Fruit fly (Drosophila melanogaster) whole organism, embryonic: ENCODE measurements around the gene CG4461.

Source experiments
- Asciz ChIP-seq: fragments of 200-800 bp; sonication (Bioruptor generic); optimal IDR thresholded peaks from 2 replicates; lab custom pipeline; 2017; ENCODE audit warnings: missing biosample characterization, mild to moderate bottlenecking, missing genetic modification characterization, missing genetic modification reagents
- CG10267 ChIP-seq: fragments of 200-800 bp; sonication (Bioruptor generic); optimal IDR thresholded peaks from 2 replicates; lab custom pipeline; 2018; ENCODE audit warnings: missing biosample characterization, mild to moderate bottlenecking, missing genetic modification characterization, moderate library complexity
- CG10431 ChIP-seq: fragments of 200-800 bp; sonication (Bioruptor generic); optimal IDR thresholded peaks from 3 replicates; lab custom pipeline; 2018; ENCODE audit warnings: missing biosample characterization, mild to moderate bottlenecking, missing genetic modification characterization
- CG10979 ChIP-seq: fragments of 200-800 bp; sonication (Bioruptor generic); optimal IDR thresholded peaks from 2 replicates; lab custom pipeline; 2018; ENCODE audit warnings: missing biosample characterization, mild to moderate bottlenecking, missing genetic modification characterization, moderate library complexity
- CG11456 ChIP-seq: fragments of 200-800 bp; sonication (Bioruptor generic); IDR thresholded peaks from 3 replicates; pipeline ENCODE4 v1.3.6; 2022; ENCODE audit warnings: missing biosample characterization, missing genetic modification characterization
- CG12659 ChIP-seq: fragments of 200-800 bp; sonication (Bioruptor generic); optimal IDR thresholded peaks from 3 replicates; lab custom pipeline; 2017; ENCODE audit warnings: mild to moderate bottlenecking, missing biosample characterization, missing genetic modification reagents, missing genetic modification characterization
- CG13123 ChIP-seq: fragments of 200-800 bp; sonication (Bioruptor generic); optimal IDR thresholded peaks from 2 replicates; lab custom pipeline; 2016; ENCODE audit warnings: missing biosample characterization, missing genetic modification characterization
- CG15269 ChIP-seq: fragments of 200-800 bp; sonication (Bioruptor generic); optimal IDR thresholded peaks from 2 replicates; lab custom pipeline; 2018; ENCODE audit warnings: missing biosample characterization, mild to moderate bottlenecking, missing genetic modification characterization, moderate library complexity
- CG15514 ChIP-seq: fragments of 200-800 bp; sonication (Bioruptor generic); optimal IDR thresholded peaks from 3 replicates; lab custom pipeline; 2017; ENCODE audit warnings: missing biosample characterization, missing genetic modification characterization, mild to moderate bottlenecking, moderate library complexity, missing genetic modification reagents
- CG17912 ChIP-seq: fragments of 200-800 bp; sonication (Bioruptor generic); optimal IDR thresholded peaks from 2 replicates; lab custom pipeline; 2018; ENCODE audit warnings: missing biosample characterization, mild to moderate bottlenecking, missing genetic modification characterization
- CG2129 ChIP-seq: fragments of 200-800 bp; sonication (Bioruptor generic); IDR thresholded peaks from 2 replicates; pipeline ENCODE4 v1.3.6; 2022; ENCODE audit warnings: missing biosample characterization, missing genetic modification characterization; ENCODE audit not compliant: partially characterized antibody
- CG2202 ChIP-seq: fragments of 200-800 bp; sonication (Bioruptor generic); optimal IDR thresholded peaks from 2 replicates; lab custom pipeline; 2018; ENCODE audit warnings: missing biosample characterization, mild to moderate bottlenecking, missing genetic modification characterization
- CG5245 ChIP-seq: fragments of 200-800 bp; sonication (Bioruptor generic); optimal IDR thresholded peaks from 3 replicates; lab custom pipeline; 2016; ENCODE audit warnings: missing biosample characterization, missing genetic modification characterization
- CG5953 ChIP-seq: fragments of 200-800 bp; sonication (Bioruptor generic); IDR thresholded peaks from 2 replicates; pipeline ENCODE4 v1.3.6; 2022; ENCODE audit warnings: missing biosample characterization, missing genetic modification characterization
- CG6813 ChIP-seq: fragments of 200-800 bp; sonication (Bioruptor generic); optimal IDR thresholded peaks from 2 replicates; lab custom pipeline; 2017; ENCODE audit warnings: missing biosample characterization, missing genetic modification characterization, mild to moderate bottlenecking, moderate library complexity, missing genetic modification reagents
- CG8290 ChIP-seq, 3 experiments: fragments of 200-800 bp; sonication (Bioruptor generic); optimal IDR thresholded peaks; 2 replicates each; lab custom pipeline; 2016 to 2019; ENCODE audit warnings: missing biosample characterization in 3 of 3, missing genetic modification characterization in 3 of 3, mild to moderate bottlenecking in 2 of 3, moderate library complexity in 1 of 3
- CG9609 ChIP-seq: fragments of 200-800 bp; sonication (Bioruptor generic); optimal IDR thresholded peaks from 3 replicates; lab custom pipeline; 2016; ENCODE audit warnings: missing biosample characterization, missing genetic modification characterization
- Dbx ChIP-seq: fragments of 200-800 bp; sonication (Bioruptor generic); IDR thresholded peaks from 3 replicates; pipeline ENCODE4 v1.3.6; 2022; ENCODE audit warnings: missing biosample characterization, missing genetic modification characterization
- Deaf1 ChIP-seq: fragments of 200-800 bp; optimal IDR thresholded peaks from 3 replicates; lab custom pipeline; 2019; ENCODE audit warnings: missing biosample characterization, mild to moderate bottlenecking, missing genetic modification characterization, moderate library complexity
- Dfd ChIP-seq, 2 experiments: fragments of >200 bp; optimal IDR thresholded peaks; 2 replicates each; lab custom pipeline; 2017; ENCODE audit warnings: missing biosample characterization in 2 of 2, missing genetic modification characterization in 2 of 2
- ERR ChIP-seq: fragments of 200-800 bp; sonication (Bioruptor generic); optimal IDR thresholded peaks from 2 replicates; lab custom pipeline; 2016; ENCODE audit warnings: missing biosample characterization, missing genetic modification characterization
- Fer2 ChIP-seq: fragments of 200-800 bp; sonication (Bioruptor generic); optimal IDR thresholded peaks from 2 replicates; lab custom pipeline; 2018; ENCODE audit warnings: missing biosample characterization, mild to moderate bottlenecking, missing genetic modification characterization, moderate library complexity
- Jarid2 ChIP-seq: fragments of 200-800 bp; sonication (Bioruptor generic); optimal IDR thresholded peaks from 3 replicates; lab custom pipeline; 2017; ENCODE audit warnings: mild to moderate bottlenecking, missing biosample characterization, missing genetic modification reagents, missing genetic modification characterization
- Max ChIP-seq: fragments of 200-800 bp; sonication (Bioruptor generic); optimal IDR thresholded peaks from 2 replicates; lab custom pipeline; 2016; ENCODE audit warnings: missing biosample characterization, mild to moderate bottlenecking, missing genetic modification characterization
- Oli ChIP-seq: fragments of 200-800 bp; sonication (Bioruptor generic); optimal IDR thresholded peaks from 2 replicates; lab custom pipeline; 2018; ENCODE audit warnings: missing biosample characterization, mild to moderate bottlenecking, missing genetic modification characterization, moderate library complexity
- Pdp1 ChIP-seq, 2 experiments: fragments of 200-800 bp; sonication (Bioruptor generic); optimal IDR thresholded peaks; 3 replicates each; lab custom pipeline; 2016; ENCODE audit warnings: missing biosample characterization in 2 of 2, missing genetic modification characterization in 2 of 2, mild to moderate bottlenecking in 1 of 2, moderate library complexity in 1 of 2
- Ravus ChIP-seq: fragments of 200-800 bp; sonication (Bioruptor generic); IDR thresholded peaks from 2 replicates; pipeline ENCODE4 v1.3.6; 2022; ENCODE audit warnings: missing biosample characterization, missing genetic modification characterization
- Sry-β ChIP-seq: fragments of 200-800 bp; sonication (Bioruptor generic); optimal IDR thresholded peaks from 2 replicates; lab custom pipeline; 2018; ENCODE audit warnings: missing biosample characterization, mild to moderate bottlenecking, missing genetic modification characterization, moderate library complexity
- YL-1 ChIP-seq: fragments of 200-800 bp; sonication (Bioruptor generic); optimal IDR thresholded peaks from 3 replicates; lab custom pipeline; 2017; ENCODE audit warnings: missing biosample characterization, mild to moderate bottlenecking, missing genetic modification characterization
- al ChIP-seq: fragments of 200-800 bp; sonication (Bioruptor generic); IDR thresholded peaks from 2 replicates; pipeline ENCODE4 v1.3.6; 2022; ENCODE audit warnings: missing biosample characterization, missing genetic modification characterization
- danr ChIP-seq: fragments of 200-800 bp; sonication (Bioruptor generic); IDR thresholded peaks from 2 replicates; pipeline ENCODE4 v1.3.6; 2022; ENCODE audit warnings: missing biosample characterization, missing genetic modification characterization
- dysf ChIP-seq: fragments of 200-800 bp; sonication (Bioruptor generic); IDR thresholded peaks from 3 replicates; pipeline ENCODE4 v1.3.6; 2022; ENCODE audit warnings: missing biosample characterization, missing genetic modification characterization
- gsb ChIP-seq: fragments of 200-800 bp; sonication (Bioruptor generic); IDR thresholded peaks from 2 replicates; pipeline ENCODE4 v1.3.6; 2022; ENCODE audit warnings: missing biosample characterization, missing genetic modification characterization
- her ChIP-seq: fragments of 200-800 bp; sonication (Bioruptor generic); optimal IDR thresholded peaks from 2 replicates; lab custom pipeline; 2016; ENCODE audit warnings: missing biosample characterization, missing genetic modification characterization
- jigr1 ChIP-seq: fragments of 200-800 bp; sonication (Bioruptor generic); IDR thresholded peaks from 3 replicates; pipeline ENCODE4 v1.3.6; 2022; ENCODE audit warnings: missing biosample characterization, missing genetic modification characterization
- knrl ChIP-seq: fragments of 200-800 bp; sonication (Bioruptor generic); IDR thresholded peaks from 3 replicates; pipeline ENCODE4 v1.3.6; 2022; ENCODE audit warnings: missing biosample characterization, missing genetic modification characterization; ENCODE audit not compliant: partially characterized antibody
- nau ChIP-seq: fragments of 200-800 bp; sonication (Bioruptor generic); optimal IDR thresholded peaks from 3 replicates; lab custom pipeline; 2017; ENCODE audit warnings: missing biosample characterization, mild to moderate bottlenecking, missing genetic modification characterization, missing genetic modification reagents
- nerfin-2 ChIP-seq: fragments of 200-800 bp; sonication (Bioruptor generic); IDR thresholded peaks from 2 replicates; pipeline ENCODE4 v1.3.6; 2022; ENCODE audit warnings: missing biosample characterization, missing genetic modification characterization; ENCODE audit not compliant: partially characterized antibody
- odd ChIP-seq: fragments of 200-800 bp; sonication (Bioruptor generic); optimal IDR thresholded peaks from 2 replicates; lab custom pipeline; 2017; ENCODE audit warnings: missing biosample characterization, mild to moderate bottlenecking, missing genetic modification characterization
- pita ChIP-seq: fragments of 200-800 bp; sonication (Bioruptor generic); optimal IDR thresholded peaks from 2 replicates; lab custom pipeline; 2017; ENCODE audit warnings: missing biosample characterization, mild to moderate bottlenecking, missing genetic modification characterization
- slou ChIP-seq: fragments of 200-800 bp; sonication (Bioruptor generic); optimal IDR thresholded peaks from 3 replicates; lab custom pipeline; 2016; ENCODE audit warnings: missing biosample characterization, missing genetic modification characterization
- sr ChIP-seq: fragments of 200-800 bp; sonication (Bioruptor generic); IDR thresholded peaks from 3 replicates; pipeline ENCODE4 v1.3.6; 2022; ENCODE audit warnings: missing biosample characterization, missing genetic modification characterization
- ssp ChIP-seq: fragments of 200-800 bp; sonication (Bioruptor generic); IDR thresholded peaks from 2 replicates; pipeline ENCODE4 v1.3.6; 2022; ENCODE audit warnings: missing biosample characterization, missing genetic modification characterization
- tin ChIP-seq: fragments of 200-800 bp; sonication (Bioruptor generic); optimal IDR thresholded peaks from 3 replicates; lab custom pipeline; 2016; ENCODE audit warnings: missing biosample characterization, missing genetic modification characterization
- tll ChIP-seq, 2 experiments: fragments of 200-800 bp in 1 of 2; fragments of >200 bp in 1 of 2; sonication (Bioruptor generic) in 1 of 2; optimal IDR thresholded peaks; 2 replicates each; lab custom pipeline; 2017 to 2019; ENCODE audit warnings: missing biosample characterization in 2 of 2, missing genetic modification characterization in 2 of 2, mild to moderate bottlenecking in 1 of 2, moderate library complexity in 1 of 2
- unc-4 ChIP-seq: fragments of 200-800 bp; sonication (Bioruptor generic); IDR thresholded peaks from 2 replicates; pipeline ENCODE4 v1.3.6; 2022; ENCODE audit warnings: missing biosample characterization, missing genetic modification characterization; ENCODE audit not compliant: partially characterized antibody

Gene CG4461

DNA sequence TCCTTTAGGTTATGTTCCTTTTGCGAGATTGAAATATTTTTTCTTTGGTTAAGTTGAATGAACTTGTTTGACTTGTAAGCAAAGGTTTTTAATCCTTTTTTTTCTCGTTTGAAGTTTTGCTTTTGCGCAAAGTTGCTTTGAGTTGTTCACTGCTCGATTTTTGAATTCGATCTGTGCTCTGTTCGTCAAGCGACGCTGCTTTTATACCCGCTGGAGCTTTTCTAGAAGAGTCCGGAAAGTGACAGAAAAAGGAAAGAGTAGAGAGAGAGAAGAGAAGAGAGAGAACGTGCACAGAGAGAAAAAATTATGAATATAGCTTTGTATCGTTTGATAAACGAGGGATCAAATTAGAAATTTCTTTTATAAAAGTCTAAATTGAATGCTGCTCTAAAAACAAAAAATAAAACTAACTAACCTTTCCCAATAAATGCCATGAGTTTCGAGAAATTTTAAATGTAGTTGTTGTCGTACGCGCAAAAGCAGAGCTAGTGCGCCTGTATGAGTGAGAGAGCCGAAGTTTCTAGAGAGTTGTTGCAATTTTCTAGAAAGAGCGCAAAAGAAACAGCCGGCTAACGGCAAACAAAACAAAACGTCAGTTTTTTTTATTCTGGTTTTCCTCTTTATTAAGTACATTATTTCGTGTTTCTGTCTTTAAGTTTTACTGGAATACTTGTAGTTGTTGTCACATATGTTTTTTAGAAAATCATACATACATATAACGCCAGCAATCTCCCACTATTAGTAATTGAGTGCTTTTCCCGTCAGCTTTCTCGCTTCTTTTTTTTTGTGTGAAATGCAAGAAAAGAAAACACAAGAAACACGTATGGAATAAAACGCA, 2.2 kb downstream of the CG4461 start, which contains the start of gene Hsp26 (continued):
- TF ChIP-seq YL-1 (GFP tag; lab: Kevin White, UChicago) (peak; percentile 67), CG9609 (GFP tag; lab: Kevin White, UChicago) (peak; percentile 82), slou (peak; percentile 62), knrl (GFP tag; lab: Robert Waterston, UW) (no peak), Pdp1 (GFP tag; optimal IDR thresholded peaks at IDR 0.05; lab: Kevin White, UChicago) (peak; percentile 75 to 82), nau (GFP tag; lab: Kevin White, UChicago) (peak; percentile 87), danr (peak; percentile 21; the same call in 1 of the 2 replicates), CG10431 (GFP tag; lab: Kevin White, UChicago) (no peak), Sry-β (GFP tag; lab: Kevin White, UChicago) (no peak), sr (GFP tag; lab: Robert Waterston, UW) (no peak), Asciz (GFP tag; lab: Kevin White, UChicago) (peak; percentile 74), Ravus (GFP tag; lab: Robert Waterston, UW) (peak; percentile 32; the same call in 1 of the 2 replicates), Fer2 (tag; lab: Kevin White, UChicago) (peak; percentile 31), odd (GFP tag; lab: Kevin White, UChicago) (peak; percentile 86), CG10267 (peak; percentile 77), Jarid2 (GFP tag; lab: Kevin White, UChicago) (peak; percentile 75), gsb (peak; percentile 65), ssp (GFP tag; lab: Robert Waterston, UW) (peak; percentile 66), al (GFP tag; lab: Robert Waterston, UW) (peak; percentile 35; the same call in 1 of the 2 replicates), Deaf1 (peak; percentile 71), dysf (GFP tag; lab: Robert Waterston, UW) (peak; percentile 87), jigr1 (GFP tag; lab: Robert Waterston, UW) (0 out of 3 replicates have a peak, but pooled peaks have one; percentile 9), CG2202 (peak; percentile 80), Dfd (GFP tag; optimal IDR thresholded peaks at IDR 0.05; lab: Kevin White, UChicago) (no peak), tll (GFP tag; optimal IDR thresholded peaks at IDR 0.05; lab: Kevin White, UChicago) (no peak), CG12659 (peak; percentile 86), CG8290 (GFP tag; optimal IDR thresholded peaks at IDR 0.05; lab: Kevin White, UChicago) (peak; percentile 72), CG8290 (tag; optimal IDR thresholded peaks at IDR 0.05; lab: Kevin White, UChicago) (peak in 1 of 2 experiments; percentile 24), Max (GFP tag; lab: Kevin White, UChicago) (peak; percentile 69), CG17912 (GFP tag; lab: Kevin White, UChicago) (no peak), CG15269 (tag; lab: Kevin White, UChicago) (peak; percentile 85), tin (peak; percentile 65), CG2129 (GFP tag; lab: Robert Waterston, UW) (no peak), CG11456 (peak; percentile 61; the same call in 1 of the 3 replicates), Oli (tag; lab: Kevin White, UChicago) (peak; percentile 86), CG6813 (GFP tag; lab: Kevin White, UChicago) (peak; percentile 78), CG5953 (GFP tag; lab: Robert Waterston, UW) (peak; percentile 81; the same call in 1 of the 2 replicates), Dbx (GFP tag; lab: Robert Waterston, UW) (peak; percentile 60; the same call in 2 of the 3 replicates), CG13123 (GFP tag; lab: Kevin White, UChicago) (peak; percentile 64), CG15514 (GFP tag; lab: Kevin White, UChicago) (peak; percentile 54), CG5245 (GFP tag; lab: Kevin White, UChicago) (peak; percentile 49), pita (GFP tag; lab: Kevin White, UChicago) (no peak), CG10979 (tag; lab: Kevin White, UChicago) (peak; percentile 82), her (GFP tag; lab: Kevin White, UChicago) (peak; percentile 87), nerfin-2 (no peak), ERR (GFP tag; lab: Kevin White, UChicago) (peak; percentile 42), unc-4 (GFP tag; lab: Robert Waterston, UW) (0 out of 2 replicates have a peak, but pooled peaks have one; percentile 17)
